Fruit fly (Drosophila melanogaster) whole organism, embryonic: ENCODE results near the gene Cdc45.

Experiments used
- ATbp ChIP-seq: fragments of 200-800 bp; sonication (Bioruptor generic); optimal IDR thresholded peaks from 2 replicates; lab custom pipeline; 2017; ENCODE audit warnings: missing biosample characterization, mild to moderate bottlenecking, missing genetic modification characterization, missing genetic modification reagents
- CG12104 ChIP-seq: fragments of 200-800 bp; sonication (Bioruptor generic); optimal IDR thresholded peaks from 3 replicates; lab custom pipeline; 2016; ENCODE audit warnings: missing biosample characterization, missing genetic modification characterization
- CG12155 ChIP-seq: fragments of 200-800 bp; sonication (Bioruptor generic); optimal IDR thresholded peaks from 3 replicates; lab custom pipeline; 2016; ENCODE audit warnings: missing biosample characterization, missing genetic modification characterization
- CG12769 ChIP-seq: fragments of 200-800 bp; sonication (Bioruptor generic); optimal IDR thresholded peaks from 2 replicates; lab custom pipeline; 2019; ENCODE audit warnings: missing biosample characterization, mild to moderate bottlenecking, missing genetic modification characterization, moderate library complexity
- CG13775 ChIP-seq: fragments of 200-800 bp; sonication (Bioruptor generic); optimal IDR thresholded peaks from 3 replicates; lab custom pipeline; 2017; ENCODE audit warnings: missing biosample characterization, mild to moderate bottlenecking, missing genetic modification characterization
- CG14710 ChIP-seq: fragments of 200-800 bp; sonication (Bioruptor generic); optimal IDR thresholded peaks from 3 replicates; lab custom pipeline; 2019; ENCODE audit warnings: missing biosample characterization, mild to moderate bottlenecking, missing genetic modification characterization, moderate library complexity
- CG15696 ChIP-seq: fragments of 200-800 bp; sonication (Bioruptor generic); optimal IDR thresholded peaks from 2 replicates; lab custom pipeline; 2019; ENCODE audit warnings: missing biosample characterization, mild to moderate bottlenecking, missing genetic modification characterization, moderate library complexity
- CG16815 ChIP-seq: fragments of 200-800 bp; sonication (Bioruptor generic); optimal IDR thresholded peaks from 3 replicates; lab custom pipeline; 2017; ENCODE audit warnings: missing biosample characterization, mild to moderate bottlenecking, missing genetic modification characterization
- CG17328 ChIP-seq: fragments of 200-800 bp; sonication (Bioruptor generic); IDR thresholded peaks from 2 replicates; pipeline ENCODE4 v1.3.6; 2022; ENCODE audit warnings: missing biosample characterization, missing genetic modification characterization
- CG2116 ChIP-seq: fragments of 200-800 bp; sonication (Bioruptor generic); optimal IDR thresholded peaks from 3 replicates; lab custom pipeline; 2018; ENCODE audit warnings: missing biosample characterization, mild to moderate bottlenecking, missing genetic modification characterization
- CG2875 ChIP-seq: fragments of 200-800 bp; sonication (Bioruptor generic); optimal IDR thresholded peaks from 2 replicates; lab custom pipeline; 2017; ENCODE audit warnings: missing biosample characterization, mild to moderate bottlenecking, missing genetic modification characterization, missing genetic modification reagents
- CG31441 ChIP-seq: fragments of 200-800 bp; sonication (Bioruptor generic); IDR thresholded peaks from 2 replicates; pipeline ENCODE4 v1.3.6; 2022; ENCODE audit warnings: missing biosample characterization, missing genetic modification characterization
- CG3281 ChIP-seq: fragments of 200-800 bp; sonication (Bioruptor generic); optimal IDR thresholded peaks from 3 replicates; lab custom pipeline; 2017; ENCODE audit warnings: missing biosample characterization, mild to moderate bottlenecking, missing genetic modification characterization
- CG42726 ChIP-seq: fragments of 200-800 bp; sonication (Bioruptor generic); IDR thresholded peaks from 2 replicates; pipeline ENCODE4 v1.3.6; 2022; ENCODE audit warnings: missing biosample characterization, missing genetic modification characterization; ENCODE audit not compliant: partially characterized antibody
- CG9727 ChIP-seq: fragments of 200-800 bp; sonication (Bioruptor generic); optimal IDR thresholded peaks from 3 replicates; lab custom pipeline; 2017; ENCODE audit warnings: missing biosample characterization, mild to moderate bottlenecking, missing genetic modification characterization
- CG9932 ChIP-seq: fragments of 200-800 bp; sonication (Bioruptor generic); IDR thresholded peaks from 2 replicates; pipeline ENCODE4 v1.3.6; 2022; ENCODE audit warnings: missing biosample characterization, missing genetic modification characterization
- CoRest ChIP-seq: fragments of 200-800 bp; sonication (Bioruptor generic); optimal IDR thresholded peaks from 3 replicates; lab custom pipeline; 2018; ENCODE audit warnings: missing biosample characterization, mild to moderate bottlenecking, missing genetic modification characterization, moderate library complexity
- D ChIP-seq, 2 experiments: fragments of 200-800 bp in 1 of 2; fragments of >200 bp in 1 of 2; sonication (Bioruptor generic) in 1 of 2; optimal IDR thresholded peaks; 2 replicates in 1 of 2; 3 replicates in 1 of 2; lab custom pipeline; 2017; ENCODE audit warnings: mild to moderate bottlenecking in 1 of 2, missing biosample characterization in 1 of 2, missing genetic modification characterization in 1 of 2, missing genetic modification reagents in 1 of 2
- Dad ChIP-seq: fragments of 200-800 bp; sonication (Bioruptor generic); optimal IDR thresholded peaks from 3 replicates; lab custom pipeline; 2016; ENCODE audit warnings: missing biosample characterization, missing genetic modification characterization
- Dbx ChIP-seq: fragments of 200-800 bp; sonication (Bioruptor generic); IDR thresholded peaks from 3 replicates; pipeline ENCODE4 v1.3.6; 2022; ENCODE audit warnings: missing biosample characterization, missing genetic modification characterization
- Dfd ChIP-seq, 2 experiments: fragments of >200 bp; optimal IDR thresholded peaks; 2 replicates each; lab custom pipeline; 2017; ENCODE audit warnings: missing biosample characterization in 2 of 2, missing genetic modification characterization in 2 of 2
- Doc2 ChIP-seq: fragments of 200-800 bp; sonication (Bioruptor generic); IDR thresholded peaks from 2 replicates; pipeline ENCODE4 v1.3.6; 2022; ENCODE audit warnings: missing biosample characterization, missing genetic modification characterization
- Dref ChIP-seq: fragments of 200-800 bp; sonication (Bioruptor generic); IDR thresholded peaks from 2 replicates; pipeline ENCODE4 v1.3.6; 2022; ENCODE audit warnings: missing biosample characterization, missing genetic modification characterization
- Fer1 ChIP-seq: fragments of 200-800 bp; sonication (Bioruptor generic); optimal IDR thresholded peaks from 2 replicates; lab custom pipeline; 2017; ENCODE audit warnings: missing biosample characterization, mild to moderate bottlenecking, missing genetic modification characterization
- Fer2 ChIP-seq: fragments of 200-800 bp; sonication (Bioruptor generic); optimal IDR thresholded peaks from 2 replicates; lab custom pipeline; 2018; ENCODE audit warnings: missing biosample characterization, mild to moderate bottlenecking, missing genetic modification characterization, moderate library complexity
- HHEX ChIP-seq: fragments of 200-800 bp; sonication (Bioruptor generic); optimal IDR thresholded peaks from 3 replicates; lab custom pipeline; 2017; ENCODE audit warnings: missing biosample characterization, mild to moderate bottlenecking, missing genetic modification characterization, missing genetic modification reagents
- Hmr ChIP-seq: fragments of 200-800 bp; sonication (Bioruptor generic); optimal IDR thresholded peaks from 3 replicates; lab custom pipeline; 2017; ENCODE audit warnings: mild to moderate bottlenecking, missing biosample characterization, missing genetic modification reagents, missing genetic modification characterization
- Lhr ChIP-seq: fragments of 200-800 bp; sonication (Bioruptor generic); optimal IDR thresholded peaks from 3 replicates; lab custom pipeline; 2017; ENCODE audit warnings: mild to moderate bottlenecking, missing biosample characterization, missing genetic modification reagents, missing genetic modification characterization
- Scr ChIP-seq: fragments of 200-800 bp; sonication (Bioruptor generic); IDR thresholded peaks from 2 replicates; pipeline ENCODE4 v1.3.6; 2022; ENCODE audit warnings: missing biosample characterization, missing genetic modification characterization; ENCODE audit not compliant: partially characterized antibody
- ase ChIP-seq: fragments of 200-800 bp; sonication (Bioruptor generic); IDR thresholded peaks from 3 replicates; pipeline ENCODE4 v1.3.6; 2022; ENCODE audit warnings: missing biosample characterization, missing genetic modification characterization
- ato ChIP-seq: fragments of 200-800 bp; sonication (Bioruptor generic); IDR thresholded peaks from 2 replicates; pipeline ENCODE4 v1.3.6; 2022; ENCODE audit warnings: missing biosample characterization, missing genetic modification characterization; ENCODE audit not compliant: partially characterized antibody
- bcd ChIP-seq: fragments of 200-800 bp; sonication (Bioruptor generic); optimal IDR thresholded peaks from 2 replicates; lab custom pipeline; 2017; ENCODE audit warnings: missing biosample characterization, mild to moderate bottlenecking, missing genetic modification characterization
- bowl ChIP-seq: fragments of 200-800 bp; sonication (Bioruptor generic); IDR thresholded peaks from 2 replicates; pipeline ENCODE4 v1.3.6; 2022; ENCODE audit warnings: missing biosample characterization, missing genetic modification characterization
- bsh ChIP-seq, 2 experiments: fragments of 200-800 bp; sonication (Bioruptor generic); optimal IDR thresholded peaks; 2 replicates each; lab custom pipeline; 2017 to 2018; ENCODE audit warnings: mild to moderate bottlenecking in 2 of 2, missing biosample characterization in 2 of 2, missing genetic modification characterization in 2 of 2, moderate library complexity in 1 of 2
- caup ChIP-seq: fragments of 200-800 bp; sonication (Bioruptor generic); optimal IDR thresholded peaks from 3 replicates; lab custom pipeline; 2017; ENCODE audit warnings: missing biosample characterization, mild to moderate bottlenecking, missing genetic modification characterization, moderate library complexity; ENCODE audit not compliant: severe bottlenecking
- crc ChIP-seq: fragments of 200-800 bp; sonication (Bioruptor generic); optimal IDR thresholded peaks from 2 replicates; lab custom pipeline; 2016; ENCODE audit warnings: missing biosample characterization, missing genetic modification characterization
- crp ChIP-seq, 2 experiments: fragments of 200-800 bp; sonication (Bioruptor generic); optimal IDR thresholded peaks; 2 replicates in 1 of 2; 3 replicates in 1 of 2; lab custom pipeline; 2017; ENCODE audit warnings: missing biosample characterization in 2 of 2, missing genetic modification characterization in 2 of 2, mild to moderate bottlenecking in 1 of 2, moderate library complexity in 1 of 2
- disco-r ChIP-seq: fragments of 200-800 bp; sonication (Bioruptor generic); optimal IDR thresholded peaks from 2 replicates; lab custom pipeline; 2016; ENCODE audit warnings: missing biosample characterization, missing genetic modification characterization
- ewg ChIP-seq: fragments of 200-800 bp; sonication (Bioruptor generic); optimal IDR thresholded peaks from 3 replicates; lab custom pipeline; 2017; ENCODE audit warnings: mild to moderate bottlenecking, missing biosample characterization, missing genetic modification reagents, missing genetic modification characterization
- kay ChIP-seq: fragments of 200-800 bp; sonication (Bioruptor generic); optimal IDR thresholded peaks from 2 replicates; lab custom pipeline; 2016; ENCODE audit warnings: missing biosample characterization, missing genetic modification characterization
- mirr ChIP-seq: fragments of 200-800 bp; sonication (Bioruptor generic); optimal IDR thresholded peaks from 3 replicates; lab custom pipeline; 2018; ENCODE audit warnings: missing biosample characterization, mild to moderate bottlenecking, missing genetic modification characterization
- nmo ChIP-seq: fragments of 200-800 bp; sonication (Bioruptor generic); optimal IDR thresholded peaks from 2 replicates; lab custom pipeline; 2018; ENCODE audit warnings: missing biosample characterization, mild to moderate bottlenecking, missing genetic modification characterization, moderate library complexity
- pzg ChIP-seq: fragments of 200-800 bp; sonication (Bioruptor generic); optimal IDR thresholded peaks from 3 replicates; lab custom pipeline; 2018; ENCODE audit warnings: missing biosample characterization, mild to moderate bottlenecking, missing genetic modification characterization, moderate library complexity
- ro ChIP-seq: fragments of 200-800 bp; sonication (Bioruptor generic); IDR thresholded peaks from 2 replicates; pipeline ENCODE4 v1.3.6; 2022; ENCODE audit warnings: missing biosample characterization, missing genetic modification characterization
- slp2 ChIP-seq: fragments of 200-800 bp; sonication (Bioruptor generic); optimal IDR thresholded peaks from 2 replicates; lab custom pipeline; 2016; ENCODE audit warnings: missing biosample characterization, missing genetic modification characterization
- tap ChIP-seq: fragments of 200-800 bp; optimal IDR thresholded peaks from 3 replicates; lab custom pipeline; 2019; ENCODE audit warnings: missing biosample characterization, mild to moderate bottlenecking, missing genetic modification characterization, moderate library complexity
- trem ChIP-seq: fragments of 200-800 bp; optimal IDR thresholded peaks from 3 replicates; lab custom pipeline; 2019; ENCODE audit warnings: missing biosample characterization, mild to moderate bottlenecking, missing genetic modification characterization, moderate library complexity
- wek ChIP-seq: fragments of 200-800 bp; sonication (Bioruptor generic); optimal IDR thresholded peaks from 3 replicates; lab custom pipeline; 2018; ENCODE audit warnings: missing biosample characterization, mild to moderate bottlenecking, missing genetic modification characterization, moderate library complexity

Gene Cdc45

dm6 chrX:1026511-1026910, 3.8 kb downstream of the Cdc45 start, which contains the start of the genes CG32814, CG11638 and CG3021 (continued):
- no peak for TF ChIP-seq CG9932 (GFP tag; lab: Robert Waterston, UW)
- TF ChIP-seq CG31441 (GFP tag; lab: Robert Waterston, UW) = no peak; the same call in 1 of the 2 replicates
- TF ChIP-seq crc = no peak
- TF ChIP-seq D (optimal IDR thresholded peaks at IDR 0.05; lab: Kevin White, UChicago) = no peak
- no peak for TF ChIP-seq D (GFP tag; optimal IDR thresholded peaks at IDR 0.05; lab: Kevin White, UChicago)
- no peak for TF ChIP-seq CG12155 (GFP tag; lab: Kevin White, UChicago)
- TF ChIP-seq caup (GFP tag; lab: Kevin White, UChicago) = peak; percentile 45
- peak; percentile 0 for TF ChIP-seq tap (tag; lab: Kevin White, UChicago)
- TF ChIP-seq ATbp (GFP tag; lab: Kevin White, UChicago) = peak; percentile 22
- TF ChIP-seq crp (GFP tag; optimal IDR thresholded peaks at IDR 0.05; lab: Kevin White, UChicago) = peak in 1 of 2 experiments; percentile 73
- TF ChIP-seq disco-r = no peak
- peak; percentile 0 for TF ChIP-seq wek (GFP tag; lab: Kevin White, UChicago)
- TF ChIP-seq Fer2 (tag; lab: Kevin White, UChicago) = no peak
- TF ChIP-seq CG2875 (GFP tag; lab: Kevin White, UChicago) = peak; percentile 5
- TF ChIP-seq Doc2 (GFP tag; lab: Robert Waterston, UW) = no peak
- TF ChIP-seq HHEX (GFP tag; lab: Kevin White, UChicago) = peak; percentile 13
- TF ChIP-seq bcd (GFP tag; lab: Kevin White, UChicago) = peak; percentile 8
- peak; percentile 25; the same call in 1 of the 2 replicates for TF ChIP-seq CG42726 (GFP tag; lab: Robert Waterston, UW)
- no peak for TF ChIP-seq CG12104 (GFP tag; lab: Kevin White, UChicago)
- TF ChIP-seq Fer1 (GFP tag; lab: Kevin White, UChicago) = peak; percentile 24
- no peak for TF ChIP-seq slp2
- TF ChIP-seq CoRest = peak; percentile 25
- TF ChIP-seq CG12769 (tag; lab: Kevin White, UChicago) = peak; percentile 34
- TF ChIP-seq ase (GFP tag; lab: Robert Waterston, UW) = 0 out of 3 replicates have a peak, but pooled peaks have one; percentile 8
- TF ChIP-seq CG13775 (GFP tag; lab: Kevin White, UChicago) = peak; percentile 17
- TF ChIP-seq mirr (GFP tag; lab: Kevin White, UChicago) = peak; percentile 9
- TF ChIP-seq nmo = peak; percentile 34
- no peak for TF ChIP-seq CG15696 (tag; lab: Kevin White, UChicago)
- 0 out of 2 replicates have a peak, but pooled peaks have one; percentile 16 for TF ChIP-seq Dref (GFP tag; lab: Robert Waterston, UW)
- TF ChIP-seq CG16815 (GFP tag; lab: Kevin White, UChicago) = no peak
- peak in 1 of 2 experiments; percentile 36 for TF ChIP-seq bsh (GFP tag; optimal IDR thresholded peaks at IDR 0.05; lab: Kevin White, UChicago)
- TF ChIP-seq pzg (GFP tag; lab: Kevin White, UChicago) = peak; percentile 74
- TF ChIP-seq Scr (GFP tag; lab: Robert Waterston, UW) = peak; percentile 54; the same call in 1 of the 2 replicates
- no peak for TF ChIP-seq ro (GFP tag; lab: Robert Waterston, UW)
- peak; percentile 31 for TF ChIP-seq trem (tag; lab: Kevin White, UChicago)
- TF ChIP-seq CG3281 (GFP tag; lab: Kevin White, UChicago) = peak; percentile 20
- TF ChIP-seq CG2116 (GFP tag; lab: Kevin White, UChicago) = peak; percentile 23
- TF ChIP-seq Hmr (GFP tag; lab: Kevin White, UChicago) = peak; percentile 24
- peak; percentile 28 for TF ChIP-seq CG14710 (tag; lab: Kevin White, UChicago)
- TF ChIP-seq ato = no peak
- no peak for TF ChIP-seq Dfd (GFP tag; optimal IDR thresholded peaks at IDR 0.05; lab: Kevin White, UChicago)
- no peak for TF ChIP-seq Dad
- peak; percentile 26 for TF ChIP-seq ewg
- TF ChIP-seq CG9727 (GFP tag; lab: Kevin White, UChicago) = peak; percentile 28
- TF ChIP-seq kay (GFP tag; lab: Kevin White, UChicago) = no peak
- 0 out of 2 replicates have a peak, but pooled peaks have one; percentile 19 for TF ChIP-seq bowl
- peak; percentile 15; the same call in 1 of the 2 replicates for TF ChIP-seq CG17328 (GFP tag; lab: Robert Waterston, UW)
- TF ChIP-seq Lhr = peak; percentile 11
- no peak for TF ChIP-seq Dbx (GFP tag; lab: Robert Waterston, UW)
